Worm (Caenorhabditis elegans) whole organism, L1 larva: Measurements from ENCODE around the gene ptc-1.

Experiments
- C04F5.9 ChIP-seq: sonication (generic microtip); optimal IDR thresholded peaks from 2 replicates; lab custom pipeline; 2016; ENCODE audit warnings: missing genetic modification characterization, missing compliant biosample characterization
- C16A3.4 ChIP-seq: fragments of 150-350 bp; optimal IDR thresholded peaks from 2 replicates; lab custom pipeline; 2014; ENCODE audit warnings: missing biosample characterization, missing genetic modification characterization
- C34B4.2 ChIP-seq: sonication (generic microtip); optimal IDR thresholded peaks from 2 replicates; lab custom pipeline; 2017; ENCODE audit warnings: mild to moderate bottlenecking, missing genetic modification characterization, missing compliant biosample characterization
- F16B12.6 ChIP-seq: fragments of 150-350 bp; optimal IDR thresholded peaks from 2 replicates; lab custom pipeline; 2014; ENCODE audit warnings: missing biosample characterization, missing genetic modification characterization
- aha-1 ChIP-seq: fragments of 150-350 bp; optimal IDR thresholded peaks from 2 replicates; lab custom pipeline; 2014; ENCODE audit warnings: missing biosample characterization, missing genetic modification characterization
- aly-2 ChIP-seq: fragments of 150-350 bp; optimal IDR thresholded peaks from 2 replicates; lab custom pipeline; 2014; ENCODE audit warnings: missing biosample characterization, missing genetic modification characterization
- blmp-1 ChIP-seq: fragments of 150-350 bp; optimal IDR thresholded peaks from 2 replicates; lab custom pipeline; 2014; ENCODE audit warnings: missing biosample characterization, missing genetic modification characterization
- ceh-8 ChIP-seq: fragments of 200-800 bp; sonication (Bioruptor generic); optimal IDR thresholded peaks from 2 replicates; lab custom pipeline; 2018; ENCODE audit warnings: mild to moderate bottlenecking, missing genetic modification characterization, moderate library complexity, missing compliant biosample characterization
- dpl-1 ChIP-seq, 3 experiments: fragments of 150-350 bp in 2 of 3; sonication (generic microtip) in 1 of 3; optimal IDR thresholded peaks; 2 replicates each; lab custom pipeline; 2014 to 2017; ENCODE audit warnings: missing biosample characterization in 3 of 3, missing genetic modification characterization in 3 of 3, missing genetic modification reagents in 3 of 3
- efl-1 ChIP-seq, 4 experiments: fragments of 150-350 bp; optimal IDR thresholded peaks in 3 of 4; peaks in 1 of 4; 1 replicate in 1 of 4; 2 replicates in 3 of 4; lab custom pipeline; 2014; ENCODE audit warnings: missing biosample characterization in 2 of 4, missing genetic modification characterization in 2 of 4, missing genetic modification reagents in 2 of 4
- egl-13 ChIP-seq: sonication (generic microtip); optimal IDR thresholded peaks from 2 replicates; lab custom pipeline; 2016; ENCODE audit warnings: missing genotype, missing genetic modification reagents, missing genetic modification characterization, missing compliant biosample characterization
- elt-2 ChIP-seq: sonication (generic microtip); optimal IDR thresholded peaks from 2 replicates; lab custom pipeline; 2016; ENCODE audit warnings: missing genetic modification characterization, mild to moderate bottlenecking, inconsistent platforms, missing compliant biosample characterization, missing genetic modification reagents
- elt-3 ChIP-seq, 6 experiments: fragments of 150-350 bp in 1 of 6; sonication (generic microtip); optimal IDR thresholded peaks; 2 replicates each; lab custom pipeline; 2017 to 2018; ENCODE audit warnings: missing biosample characterization in 6 of 6, missing genetic modification characterization in 6 of 6, inconsistent platforms in 1 of 6
- ets-5 ChIP-seq: fragments of 200-800 bp; sonication (Bioruptor generic); IDR thresholded peaks from 2 replicates; pipeline ENCODE4 v1.3.6; 2022; ENCODE audit warnings: missing genetic modification characterization, missing compliant biosample characterization
- fkh-10 ChIP-seq: sonication (generic microtip); optimal IDR thresholded peaks from 2 replicates; lab custom pipeline; 2017; ENCODE audit warnings: missing biosample characterization, missing genetic modification reagents, missing genetic modification characterization
- fkh-4 ChIP-seq: sonication (generic microtip); optimal IDR thresholded peaks from 2 replicates; lab custom pipeline; 2016; ENCODE audit warnings: missing compliant biosample characterization, missing genetic modification characterization, borderline replicate concordance
- fkh-8 ChIP-seq: sonication (generic microtip); optimal IDR thresholded peaks from 2 replicates; lab custom pipeline; 2016; ENCODE audit warnings: mild to moderate bottlenecking, missing genetic modification characterization, missing compliant biosample characterization
- grh-1 ChIP-seq: fragments of 200-800 bp; sonication (Bioruptor generic); IDR thresholded peaks from 2 replicates; pipeline ENCODE4 v1.3.6; 2022; ENCODE audit warnings: missing genetic modification reagents, missing genetic modification characterization, missing compliant biosample characterization
- hlh-4 ChIP-seq: sonication (generic microtip); optimal IDR thresholded peaks from 2 replicates; lab custom pipeline; 2016; ENCODE audit warnings: mild to moderate bottlenecking, missing genetic modification characterization, missing compliant biosample characterization
- irx-1 ChIP-seq: sonication (generic microtip); optimal IDR thresholded peaks from 2 replicates; lab custom pipeline; 2016; ENCODE audit warnings: missing genetic modification characterization, missing compliant biosample characterization
- lin-13 ChIP-seq: fragments of 150-350 bp; optimal IDR thresholded peaks from 2 replicates; lab custom pipeline; 2014; ENCODE audit warnings: missing biosample characterization, missing genetic modification reagents, missing genetic modification characterization
- lin-14 ChIP-seq: fragments of 200-800 bp; sonication (Bioruptor generic); optimal IDR thresholded peaks from 2 replicates; lab custom pipeline; 2018; ENCODE audit warnings: mild to moderate bottlenecking, missing genetic modification characterization, moderate library complexity, missing compliant biosample characterization
- lin-35 ChIP-seq, 2 experiments: fragments of 150-350 bp; optimal IDR thresholded peaks; 2 replicates each; lab custom pipeline; 2014; ENCODE audit warnings: missing biosample characterization in 2 of 2, missing genetic modification characterization in 2 of 2, missing genetic modification reagents in 2 of 2
- lin-39 ChIP-seq: fragments of 150-350 bp; optimal IDR thresholded peaks from 2 replicates; lab custom pipeline; 2014; ENCODE audit warnings: missing biosample characterization, missing genetic modification reagents, missing genetic modification characterization
- lir-3 ChIP-seq: sonication (generic microtip); optimal IDR thresholded peaks from 2 replicates; lab custom pipeline; 2016; ENCODE audit warnings: mild to moderate bottlenecking, missing genetic modification characterization, moderate library complexity, missing compliant biosample characterization; ENCODE audit not compliant: poor library complexity
- lsy-2 ChIP-seq, 2 experiments: fragments of 150-350 bp; optimal IDR thresholded peaks; 2 replicates each; lab custom pipeline; 2014; ENCODE audit warnings: missing biosample characterization in 2 of 2, missing genetic modification characterization in 2 of 2
- mab-9 ChIP-seq: fragments of 200-800 bp; sonication (Bioruptor generic); IDR thresholded peaks from 2 replicates; pipeline ENCODE4 v1.3.6; 2022; ENCODE audit warnings: missing genetic modification reagents, missing genetic modification characterization, missing compliant biosample characterization
- mdl-1 ChIP-seq, 2 experiments: fragments of 150-350 bp; optimal IDR thresholded peaks; 2 replicates each; lab custom pipeline; 2014 to 2017; ENCODE audit warnings: missing biosample characterization in 2 of 2, missing genetic modification characterization in 2 of 2, inconsistent platforms in 1 of 2
- mef-2 ChIP-seq: fragments of 150-350 bp; optimal IDR thresholded peaks from 2 replicates; lab custom pipeline; 2014; ENCODE audit warnings: missing biosample characterization, missing genetic modification characterization
- nhr-11 ChIP-seq: fragments of 150-350 bp; optimal IDR thresholded peaks from 2 replicates; lab custom pipeline; 2014; ENCODE audit warnings: missing biosample characterization, missing genetic modification characterization
- nhr-19 ChIP-seq: fragments of 200-800 bp; sonication (Bioruptor generic); conservative IDR thresholded peaks from 2 replicates; pipeline ENCODE4 v1.3.6; 2022; ENCODE audit warnings: missing genetic modification characterization, missing compliant biosample characterization
- nhr-20 ChIP-seq: sonication (generic microtip); optimal IDR thresholded peaks from 2 replicates; lab custom pipeline; 2016; ENCODE audit warnings: mild to moderate bottlenecking, missing genetic modification characterization, missing compliant biosample characterization
- nhr-237 ChIP-seq: fragments of 150-350 bp; optimal IDR thresholded peaks from 2 replicates; lab custom pipeline; 2014; ENCODE audit warnings: missing biosample characterization, missing genetic modification characterization
- nhr-47 ChIP-seq: sonication (generic microtip); optimal IDR thresholded peaks from 2 replicates; lab custom pipeline; 2016; ENCODE audit warnings: mild to moderate bottlenecking, missing genetic modification characterization, moderate library complexity, missing compliant biosample characterization
- nhr-84 ChIP-seq: sonication (generic microtip); optimal IDR thresholded peaks from 2 replicates; lab custom pipeline; 2017; ENCODE audit warnings: missing biosample characterization, missing genetic modification characterization
- pax-3 ChIP-seq: fragments of 200-800 bp; sonication (Bioruptor generic); optimal IDR thresholded peaks from 2 replicates; lab custom pipeline; 2018; ENCODE audit warnings: mild to moderate bottlenecking, missing genetic modification characterization, moderate library complexity, missing compliant biosample characterization
- snu-23 ChIP-seq: sonication (generic microtip); optimal IDR thresholded peaks from 2 replicates; lab custom pipeline; 2016; ENCODE audit warnings: missing genetic modification characterization, missing compliant biosample characterization
- sox-4 ChIP-seq: sonication (generic microtip); optimal IDR thresholded peaks from 2 replicates; lab custom pipeline; 2016; ENCODE audit warnings: missing genetic modification characterization, missing compliant biosample characterization
- swsn-7 ChIP-seq: sonication (generic microtip); optimal IDR thresholded peaks from 2 replicates; lab custom pipeline; 2016; ENCODE audit warnings: missing genetic modification characterization, missing compliant biosample characterization
- tlp-1 ChIP-seq: fragments of 150-350 bp; optimal IDR thresholded peaks from 2 replicates; lab custom pipeline; 2014; ENCODE audit warnings: missing biosample characterization, missing genetic modification characterization
- unc-130 ChIP-seq: fragments of 150-350 bp; optimal IDR thresholded peaks from 2 replicates; lab custom pipeline; 2017; ENCODE audit warnings: missing biosample characterization, missing genetic modification characterization, inconsistent platforms
- unc-30 ChIP-seq: sonication (generic microtip); optimal IDR thresholded peaks from 2 replicates; lab custom pipeline; 2017; ENCODE audit warnings: missing biosample characterization, missing genetic modification characterization
- unc-62 ChIP-seq: fragments of 150-350 bp; optimal IDR thresholded peaks from 2 replicates; lab custom pipeline; 2014; ENCODE audit warnings: missing biosample characterization, missing genetic modification reagents, missing genetic modification characterization
- unc-86 ChIP-seq: sonication (generic microtip); optimal IDR thresholded peaks from 2 replicates; lab custom pipeline; 2016; ENCODE audit warnings: missing genetic modification characterization, missing compliant biosample characterization
- xbp-1 ChIP-seq: sonication (generic microtip); optimal IDR thresholded peaks from 2 replicates; lab custom pipeline; 2016; ENCODE audit warnings: missing genetic modification characterization, missing compliant biosample characterization
- ztf-11 ChIP-seq, 2 experiments: sonication (generic microtip); optimal IDR thresholded peaks; 2 replicates each; lab custom pipeline; 2016 to 2017; ENCODE audit warnings: missing genetic modification characterization in 2 of 2, missing biosample characterization in 1 of 2, missing compliant biosample characterization in 1 of 2
- ztf-4 ChIP-seq: fragments of 150-350 bp; optimal IDR thresholded peaks from 2 replicates; lab custom pipeline; 2014; ENCODE audit warnings: missing biosample characterization, missing genetic modification characterization

ptc-1 gene

ce11 chrII:7857485-7858010 lies 35.5 kb upstream of the ptc-1 start, which contains the start of the genes cec-3 and T09A5.15 (continued):
- TF ChIP-seq lin-14 (GFP tag; lab: Kevin White, UChicago) (peak; percentile 56), fkh-10 (GFP tag; lab: Kevin White, UChicago) (no peak), fkh-4 (tag; lab: Kevin White, UChicago) (no peak), ztf-11 (tag; optimal IDR thresholded peaks at IDR 0.05; lab: Kevin White, UChicago) (peak in 1 of 2 experiments; percentile 63), ceh-8 (GFP tag; lab: Kevin White, UChicago) (no peak), irx-1 (tag; lab: Kevin White, UChicago) (peak; percentile 8), xbp-1 (tag; lab: Kevin White, UChicago) (peak; percentile 56), aly-2 (tag; lab: Kevin White, UChicago) (no peak), unc-30 (tag; lab: Kevin White, UChicago) (no peak), lsy-2 (tag; optimal IDR thresholded peaks at IDR 0.05; lab: Kevin White, UChicago) (peak; percentile 54 to 83), lin-39 (no peak), F16B12.6 (tag; lab: Kevin White, UChicago) (peak; percentile 18), elt-2 (tag; lab: Kevin White, UChicago) (no peak), lin-13 (GFP tag; lab: Kevin White, UChicago) (no peak), hlh-4 (tag; lab: Kevin White, UChicago) (no peak), tlp-1 (tag; lab: Kevin White, UChicago) (no peak), unc-130 (no peak), dpl-1 (GFP tag; optimal IDR thresholded peaks at IDR 0.05; lab: Kevin White, UChicago) (peak; percentile 43 to 68 (median 57)), grh-1 (GFP tag; lab: Robert Waterston, UW) (no peak), egl-13 (tag; lab: Kevin White, UChicago) (peak; percentile 39), lin-35 (GFP tag; optimal IDR thresholded peaks at IDR 0.05; lab: Kevin White, UChicago) (peak; percentile 40 to 71), C34B4.2 (no peak), pax-3 (tag; lab: Kevin White, UChicago) (peak; percentile 56), swsn-7 (tag; lab: Kevin White, UChicago) (peak; percentile 52), unc-86 (tag; lab: Kevin White, UChicago) (peak; percentile 11), aha-1 (no peak), nhr-19 (GFP tag; lab: Robert Waterston, UW) (0 out of 2 replicates have a peak, but pooled peaks have one; percentile 14), C04F5.9 (peak; percentile 23), unc-62 (GFP tag; lab: Kevin White, UChicago) (no peak), nhr-11 (tag; lab: Kevin White, UChicago) (no peak), sox-4 (no peak), fkh-8 (tag; lab: Kevin White, UChicago) (peak; percentile 51), mab-9 (GFP tag; lab: Robert Waterston, UW) (no peak), lir-3 (tag; lab: Kevin White, UChicago) (peak; percentile 55), blmp-1 (tag; lab: Kevin White, UChicago) (peak; percentile 36), snu-23 (GFP tag; lab: Kevin White, UChicago) (peak; percentile 72), elt-3 (tag; optimal IDR thresholded peaks at IDR 0.05; lab: Kevin White, UChicago) (no peak), ztf-4 (tag; lab: Kevin White, UChicago) (no peak), efl-1 (optimal IDR thresholded peaks at IDR 0.05; lab: Kevin White, UChicago) (peak; percentile 54 to 65), efl-1 (GFP tag; optimal IDR thresholded peaks at IDR 0.05 in 1 of 2; lab: Kevin White, UChicago) (peak; percentile 53 to 96), nhr-237 (tag; lab: Kevin White, UChicago) (no peak), C16A3.4 (peak; percentile 66), nhr-47 (tag; lab: Kevin White, UChicago) (peak; percentile 73), ets-5 (GFP tag; lab: Robert Waterston, UW) (no peak), nhr-84 (tag; lab: Kevin White, UChicago) (no peak), mdl-1 (tag; optimal IDR thresholded peaks at IDR 0.05; lab: Kevin White, UChicago) (no peak), nhr-20 (tag; lab: Kevin White, UChicago) (peak; percentile 61), mef-2 (no peak)
